Fruit fly (Drosophila melanogaster) whole organism, embryonic: ENCODE measurements around the gene Argl.

Experiments used
- ATbp ChIP-seq: fragments of 200-800 bp; sonication (Bioruptor generic); optimal IDR thresholded peaks from 2 replicates; lab custom pipeline; 2017; ENCODE audit warnings: missing biosample characterization, mild to moderate bottlenecking, missing genetic modification characterization, missing genetic modification reagents
- Awh ChIP-seq: fragments of 200-800 bp; sonication (Bioruptor generic); IDR thresholded peaks from 2 replicates; pipeline ENCODE4, ENCODE4 v1.3.6; 2022; ENCODE audit warnings: missing biosample characterization, missing genetic modification characterization
- Bteb2 ChIP-seq: fragments of 200-800 bp; sonication (Bioruptor generic); optimal IDR thresholded peaks from 2 replicates; lab custom pipeline; 2016; ENCODE audit warnings: missing biosample characterization, missing genetic modification characterization
- CG10431 ChIP-seq: fragments of 200-800 bp; sonication (Bioruptor generic); optimal IDR thresholded peaks from 3 replicates; lab custom pipeline; 2018; ENCODE audit warnings: missing biosample characterization, mild to moderate bottlenecking, missing genetic modification characterization
- CG12391 ChIP-seq: fragments of 200-800 bp; sonication (Bioruptor generic); optimal IDR thresholded peaks from 3 replicates; lab custom pipeline; 2018; ENCODE audit warnings: missing biosample characterization, mild to moderate bottlenecking, missing genetic modification characterization, moderate library complexity
- CG14050 ChIP-seq: fragments of 200-800 bp; sonication (Bioruptor generic); IDR thresholded peaks from 3 replicates; pipeline ENCODE4 v1.3.6; 2022; ENCODE audit warnings: missing biosample characterization, missing genetic modification characterization
- CG15073 ChIP-seq: fragments of 200-800 bp; sonication (Bioruptor generic); optimal IDR thresholded peaks from 2 replicates; lab custom pipeline; 2016; ENCODE audit warnings: missing biosample characterization, missing genetic modification characterization
- CG15269 ChIP-seq: fragments of 200-800 bp; sonication (Bioruptor generic); optimal IDR thresholded peaks from 2 replicates; lab custom pipeline; 2018; ENCODE audit warnings: missing biosample characterization, mild to moderate bottlenecking, missing genetic modification characterization, moderate library complexity
- CG15514 ChIP-seq: fragments of 200-800 bp; sonication (Bioruptor generic); optimal IDR thresholded peaks from 3 replicates; lab custom pipeline; 2017; ENCODE audit warnings: missing biosample characterization, missing genetic modification characterization, mild to moderate bottlenecking, moderate library complexity, missing genetic modification reagents
- CG15601 ChIP-seq: fragments of 200-800 bp; sonication (Bioruptor generic); optimal IDR thresholded peaks from 3 replicates; lab custom pipeline; 2019; ENCODE audit warnings: missing biosample characterization, mild to moderate bottlenecking, missing genetic modification characterization, moderate library complexity
- CG1602 ChIP-seq: fragments of 200-800 bp; sonication (Bioruptor generic); optimal IDR thresholded peaks from 3 replicates; lab custom pipeline; 2016; ENCODE audit warnings: missing biosample characterization, missing genetic modification characterization
- CG17186 ChIP-seq: fragments of 200-800 bp; sonication (Bioruptor generic); optimal IDR thresholded peaks from 3 replicates; lab custom pipeline; 2017; ENCODE audit warnings: missing biosample characterization, missing genetic modification reagents, missing genetic modification characterization
- CG18011 ChIP-seq: fragments of 200-800 bp; sonication (Bioruptor generic); optimal IDR thresholded peaks from 2 replicates; lab custom pipeline; 2017; ENCODE audit warnings: missing biosample characterization, missing genetic modification characterization, mild to moderate bottlenecking, moderate library complexity, missing genotype
- CG18599 ChIP-seq: fragments of 200-800 bp; sonication (Bioruptor generic); optimal IDR thresholded peaks from 3 replicates; lab custom pipeline; 2017; ENCODE audit warnings: missing biosample characterization, missing genetic modification characterization, mild to moderate bottlenecking, moderate library complexity, missing genetic modification reagents
- CG3163 ChIP-seq: fragments of 200-800 bp; sonication (Bioruptor generic); optimal IDR thresholded peaks from 3 replicates; lab custom pipeline; 2016; ENCODE audit warnings: missing biosample characterization, missing genetic modification characterization
- CG3995 ChIP-seq: fragments of 200-800 bp; sonication (Bioruptor generic); optimal IDR thresholded peaks from 3 replicates; lab custom pipeline; 2016; ENCODE audit warnings: missing biosample characterization, missing genetic modification characterization
- CG42726 ChIP-seq: fragments of 200-800 bp; sonication (Bioruptor generic); IDR thresholded peaks from 2 replicates; pipeline ENCODE4 v1.3.6; 2022; ENCODE audit warnings: missing biosample characterization, missing genetic modification characterization; ENCODE audit not compliant: partially characterized antibody
- CG7963 ChIP-seq: fragments of 200-800 bp; sonication (Bioruptor generic); IDR thresholded peaks from 3 replicates; pipeline ENCODE4 v1.3.6; 2022; ENCODE audit warnings: missing biosample characterization, missing genetic modification characterization; ENCODE audit not compliant: partially characterized antibody
- CG8089 ChIP-seq: fragments of 200-800 bp; sonication (Bioruptor generic); optimal IDR thresholded peaks from 3 replicates; lab custom pipeline; 2016; ENCODE audit warnings: missing biosample characterization, missing genetic modification characterization
- CG9876 ChIP-seq: fragments of 200-800 bp; sonication (Bioruptor generic); optimal IDR thresholded peaks from 2 replicates; lab custom pipeline; 2016; ENCODE audit warnings: missing biosample characterization, missing genetic modification characterization
- Chrac-16 ChIP-seq: fragments of 200-800 bp; sonication (Bioruptor generic); optimal IDR thresholded peaks from 3 replicates; lab custom pipeline; 2016; ENCODE audit warnings: missing biosample characterization, missing genetic modification characterization
- Dbx ChIP-seq: fragments of 200-800 bp; sonication (Bioruptor generic); IDR thresholded peaks from 3 replicates; pipeline ENCODE4 v1.3.6; 2022; ENCODE audit warnings: missing biosample characterization, missing genetic modification characterization
- E2f2 ChIP-seq: fragments of 200-800 bp; sonication (Bioruptor generic); IDR thresholded peaks from 2 replicates; pipeline ENCODE4 v1.3.6; 2022; ENCODE audit warnings: missing biosample characterization, missing genetic modification characterization
- Fer2 ChIP-seq: fragments of 200-800 bp; sonication (Bioruptor generic); optimal IDR thresholded peaks from 2 replicates; lab custom pipeline; 2018; ENCODE audit warnings: missing biosample characterization, mild to moderate bottlenecking, missing genetic modification characterization, moderate library complexity
- H15 ChIP-seq: fragments of 200-800 bp; sonication (Bioruptor generic); IDR thresholded peaks from 3 replicates; pipeline ENCODE4 v1.3.6; 2022; ENCODE audit warnings: missing biosample characterization, missing genetic modification characterization
- Hey ChIP-seq: fragments of 200-800 bp; sonication (Bioruptor generic); optimal IDR thresholded peaks from 3 replicates; lab custom pipeline; 2018; ENCODE audit warnings: missing biosample characterization, mild to moderate bottlenecking, missing genetic modification characterization
- Hr51 ChIP-seq, 2 experiments: fragments of 200-800 bp; sonication (Bioruptor generic); optimal IDR thresholded peaks; 2 replicates in 1 of 2; 3 replicates in 1 of 2; lab custom pipeline; 2016 to 2018; ENCODE audit warnings: missing biosample characterization in 2 of 2, missing genetic modification characterization in 2 of 2, mild to moderate bottlenecking in 1 of 2, moderate library complexity in 1 of 2
- Max ChIP-seq: fragments of 200-800 bp; sonication (Bioruptor generic); optimal IDR thresholded peaks from 2 replicates; lab custom pipeline; 2016; ENCODE audit warnings: missing biosample characterization, mild to moderate bottlenecking, missing genetic modification characterization
- Oli ChIP-seq: fragments of 200-800 bp; sonication (Bioruptor generic); optimal IDR thresholded peaks from 2 replicates; lab custom pipeline; 2018; ENCODE audit warnings: missing biosample characterization, mild to moderate bottlenecking, missing genetic modification characterization, moderate library complexity
- Sin3A ChIP-seq: fragments of >200 bp; optimal IDR thresholded peaks from 2 replicates; lab custom pipeline; 2018
- Six4 ChIP-seq: fragments of 200-800 bp; sonication (Bioruptor generic); optimal IDR thresholded peaks from 2 replicates; lab custom pipeline; 2016; ENCODE audit warnings: missing biosample characterization, missing genetic modification characterization
- Spps ChIP-seq: fragments of 200-800 bp; sonication (Bioruptor generic); optimal IDR thresholded peaks from 2 replicates; lab custom pipeline; 2018; ENCODE audit warnings: missing biosample characterization, mild to moderate bottlenecking, missing genetic modification characterization
- Stat92E ChIP-seq, 3 experiments: fragments of >200 bp in 2 of 3; fragments of 200-800 bp in 1 of 3; sonication (Bioruptor generic) in 1 of 3; optimal IDR thresholded peaks; 2 replicates each; lab custom pipeline; 2017 to 2019; ENCODE audit warnings: missing biosample characterization in 3 of 3, missing genetic modification characterization in 3 of 3, mild to moderate bottlenecking in 1 of 3, moderate library complexity in 1 of 3
- Vsx1 ChIP-seq: fragments of 200-800 bp; sonication (Bioruptor generic); optimal IDR thresholded peaks from 2 replicates; lab custom pipeline; 2017; ENCODE audit warnings: missing biosample characterization, mild to moderate bottlenecking, missing genetic modification characterization, missing genetic modification reagents
- YL-1 ChIP-seq: fragments of 200-800 bp; sonication (Bioruptor generic); optimal IDR thresholded peaks from 3 replicates; lab custom pipeline; 2017; ENCODE audit warnings: missing biosample characterization, mild to moderate bottlenecking, missing genetic modification characterization
- ap ChIP-seq: fragments of 200-800 bp; sonication (Bioruptor generic); IDR thresholded peaks from 2 replicates; pipeline ENCODE4 v1.3.6; 2022; ENCODE audit warnings: missing biosample characterization, missing genetic modification characterization
- bcd ChIP-seq: fragments of 200-800 bp; sonication (Bioruptor generic); optimal IDR thresholded peaks from 2 replicates; lab custom pipeline; 2017; ENCODE audit warnings: missing biosample characterization, mild to moderate bottlenecking, missing genetic modification characterization
- chn ChIP-seq: fragments of 200-800 bp; sonication (Bioruptor generic); optimal IDR thresholded peaks from 2 replicates; lab custom pipeline; 2016; ENCODE audit warnings: missing biosample characterization, missing genetic modification characterization
- ci ChIP-seq: fragments of 200-800 bp; sonication (Bioruptor generic); IDR thresholded peaks from 3 replicates; pipeline ENCODE4 v1.3.6; 2022; ENCODE audit warnings: missing biosample characterization, missing genetic modification characterization
- danr ChIP-seq: fragments of 200-800 bp; sonication (Bioruptor generic); IDR thresholded peaks from 2 replicates; pipeline ENCODE4 v1.3.6; 2022; ENCODE audit warnings: missing biosample characterization, missing genetic modification characterization
- dimm ChIP-seq: fragments of 200-800 bp; sonication (Bioruptor generic); IDR thresholded peaks from 2 replicates; pipeline ENCODE4 v1.3.6; 2022; ENCODE audit warnings: missing biosample characterization, missing genetic modification characterization
- exex ChIP-seq: fragments of 200-800 bp; sonication (Bioruptor generic); optimal IDR thresholded peaks from 4 replicates; lab custom pipeline; 2018; ENCODE audit warnings: missing biosample characterization, mild to moderate bottlenecking, missing genetic modification characterization, moderate library complexity
- her ChIP-seq: fragments of 200-800 bp; sonication (Bioruptor generic); optimal IDR thresholded peaks from 2 replicates; lab custom pipeline; 2016; ENCODE audit warnings: missing biosample characterization, missing genetic modification characterization
- psq ChIP-seq: fragments of 200-800 bp; sonication (Bioruptor generic); optimal IDR thresholded peaks from 2 replicates; lab custom pipeline; 2017; ENCODE audit warnings: missing biosample characterization, missing genetic modification characterization
- so ChIP-seq: fragments of 200-800 bp; sonication (Bioruptor generic); IDR thresholded peaks from 3 replicates; pipeline ENCODE4 v1.3.6; 2022; ENCODE audit warnings: missing biosample characterization, missing genetic modification characterization
- sqz ChIP-seq: fragments of 200-800 bp; sonication (Bioruptor generic); optimal IDR thresholded peaks from 3 replicates; lab custom pipeline; 2018; ENCODE audit warnings: missing biosample characterization, mild to moderate bottlenecking, missing genetic modification characterization
- stwl ChIP-seq: fragments of 200-800 bp; sonication (Bioruptor generic); optimal IDR thresholded peaks from 3 replicates; lab custom pipeline; 2018; ENCODE audit warnings: missing biosample characterization, mild to moderate bottlenecking, missing genetic modification characterization, moderate library complexity
- vvl ChIP-seq: fragments of 200-800 bp; sonication (Bioruptor generic); IDR thresholded peaks from 2 replicates; pipeline ENCODE4 v1.3.6; 2022; ENCODE audit warnings: missing biosample characterization, missing genetic modification characterization
- zfh1 ChIP-seq: fragments of 200-800 bp; sonication (Bioruptor generic); IDR thresholded peaks from 3 replicates; pipeline ENCODE4 v1.3.6; 2022; ENCODE audit warnings: missing biosample characterization, missing genetic modification characterization

Gene Argl

dm6 chr2L:8897954-8898713 is 43.8 kb downstream of the Argl start (continued):
- TF ChIP-seq exex (tag; lab: Kevin White, UChicago) (no peak), Chrac-16 (GFP tag; lab: Kevin White, UChicago) (peak; percentile 18), chn (GFP tag; lab: Kevin White, UChicago) (no peak), CG14050 (GFP tag; lab: Robert Waterston, UW) (no peak), CG3163 (GFP tag; lab: Kevin White, UChicago) (peak; percentile 93), bcd (peak; percentile 54), Hr51 (GFP tag; optimal IDR thresholded peaks at IDR 0.05; lab: Kevin White, UChicago) (peak in 1 of 2 experiments; percentile 75), Bteb2 (GFP tag; lab: Kevin White, UChicago) (no peak), YL-1 (no peak), sqz (GFP tag; lab: Kevin White, UChicago) (peak; percentile 25), Six4 (GFP tag; lab: Kevin White, UChicago) (no peak), Sin3A (lab: Kevin White, UChicago) (no peak), ap (GFP tag; lab: Robert Waterston, UW) (no peak), CG18599 (GFP tag; lab: Kevin White, UChicago) (peak; percentile 42), CG18011 (GFP tag; lab: Kevin White, UChicago) (no peak), zfh1 (no peak), psq (GFP tag; lab: Kevin White, UChicago) (no peak), E2f2 (GFP tag; lab: Robert Waterston, UW) (no peak), so (no peak), ATbp (GFP tag; lab: Kevin White, UChicago) (no peak), dimm (GFP tag; lab: Robert Waterston, UW) (no peak), stwl (tag; lab: Kevin White, UChicago) (no peak), CG10431 (GFP tag; lab: Kevin White, UChicago) (no peak), CG8089 (GFP tag; lab: Kevin White, UChicago) (no peak), CG7963 (GFP tag; lab: Robert Waterston, UW) (no peak), danr (no peak), CG3995 (GFP tag; lab: Kevin White, UChicago) (no peak), CG15514 (GFP tag; lab: Kevin White, UChicago) (peak; percentile 16), Vsx1 (GFP tag; lab: Kevin White, UChicago) (no peak), vvl (GFP tag; lab: Robert Waterston, UW) (peak; percentile 6), ci (GFP tag; lab: Robert Waterston, UW) (peak; percentile 44; the same call in 1 of the 3 replicates), CG42726 (GFP tag; lab: Robert Waterston, UW) (no peak), Hey (tag; lab: Kevin White, UChicago) (no peak), CG15601 (tag; lab: Kevin White, UChicago) (no peak), Oli (tag; lab: Kevin White, UChicago) (peak; percentile 58), her (GFP tag; lab: Kevin White, UChicago) (no peak), H15 (GFP tag; lab: Robert Waterston, UW) (no peak), Stat92E (GFP tag; optimal IDR thresholded peaks at IDR 0.05; lab: Kevin White, UChicago) (no peak), Awh (GFP tag; lab: Robert Waterston, UW) (0 out of 2 replicates have a peak, but pooled peaks have one; percentile 19), Spps (tag; lab: Kevin White, UChicago) (no peak), Fer2 (tag; lab: Kevin White, UChicago) (peak; percentile 20), Max (GFP tag; lab: Kevin White, UChicago) (peak; percentile 5), CG15073 (GFP tag; lab: Kevin White, UChicago) (no peak), Dbx (no peak), CG17186 (GFP tag; lab: Kevin White, UChicago) (no peak), CG1602 (GFP tag; lab: Kevin White, UChicago) (no peak), CG12391 (peak; percentile 56), CG15269 (tag; lab: Kevin White, UChicago) (peak; percentile 40), CG9876 (GFP tag; lab: Kevin White, UChicago) (no peak)
